Fruit fly (Drosophila melanogaster) whole organism, prepupa: ENCODE measurements around the gene CG33286.

ENCODE experiments used
- Blimp-1 ChIP-seq: fragments of 200-800 bp; sonication (Bioruptor generic); optimal IDR thresholded peaks from 3 replicates; lab custom pipeline; 2017; ENCODE audit warnings: missing biosample characterization, missing genetic modification characterization, mild to moderate bottlenecking, moderate library complexity, missing genetic modification reagents
- CG10631 ChIP-seq: fragments of 200-800 bp; sonication (Bioruptor generic); optimal IDR thresholded peaks from 2 replicates; lab custom pipeline; 2016; ENCODE audit warnings: missing biosample characterization, missing genetic modification characterization
- CG10669 ChIP-seq: fragments of 200-800 bp; sonication (Bioruptor generic); optimal IDR thresholded peaks from 3 replicates; lab custom pipeline; 2018; ENCODE audit warnings: missing biosample characterization, mild to moderate bottlenecking, missing genetic modification characterization, moderate library complexity
- CG11294 ChIP-seq: fragments of 200-800 bp; sonication (Bioruptor generic); IDR thresholded peaks from 2 replicates; pipeline ENCODE4 v1.3.6; 2022; ENCODE audit warnings: missing biosample characterization, missing genetic modification characterization
- CG11902 ChIP-seq: fragments of 200-800 bp; sonication (Bioruptor generic); optimal IDR thresholded peaks from 3 replicates; lab custom pipeline; 2016; ENCODE audit warnings: missing biosample characterization, missing genetic modification characterization
- CG15336 ChIP-seq: fragments of 200-800 bp; sonication (Bioruptor generic); IDR thresholded peaks from 2 replicates; pipeline ENCODE4 v1.3.6; 2022; ENCODE audit warnings: missing biosample characterization, missing genetic modification characterization
- CG1621 ChIP-seq: fragments of 200-800 bp; sonication (Bioruptor generic); optimal IDR thresholded peaks from 3 replicates; lab custom pipeline; 2018; ENCODE audit warnings: missing biosample characterization, mild to moderate bottlenecking, missing genetic modification characterization
- CG16779 ChIP-seq: fragments of 200-800 bp; sonication (Bioruptor generic); optimal IDR thresholded peaks from 3 replicates; lab custom pipeline; 2017; ENCODE audit warnings: missing biosample characterization, mild to moderate bottlenecking, missing genetic modification characterization
- CG3032 ChIP-seq: fragments of 200-800 bp; optimal IDR thresholded peaks from 2 replicates; lab custom pipeline; 2019; ENCODE audit warnings: missing biosample characterization, mild to moderate bottlenecking, missing genetic modification characterization, moderate library complexity
- CG32006 ChIP-seq: fragments of 200-800 bp; sonication (Bioruptor generic); optimal IDR thresholded peaks from 3 replicates; lab custom pipeline; 2017; ENCODE audit warnings: missing biosample characterization, mild to moderate bottlenecking, missing genetic modification characterization
- CG4318 ChIP-seq: fragments of 200-800 bp; sonication (Bioruptor generic); optimal IDR thresholded peaks from 3 replicates; lab custom pipeline; 2017; ENCODE audit warnings: missing biosample characterization, mild to moderate bottlenecking, missing genetic modification characterization
- CG6276 ChIP-seq: fragments of 200-800 bp; sonication (Bioruptor generic); optimal IDR thresholded peaks from 2 replicates; lab custom pipeline; 2017; ENCODE audit warnings: missing biosample characterization, mild to moderate bottlenecking, missing genetic modification characterization
- CG7368 ChIP-seq: fragments of 200-800 bp; sonication (Bioruptor generic); optimal IDR thresholded peaks from 3 replicates; lab custom pipeline; 2016; ENCODE audit warnings: missing biosample characterization, missing genetic modification characterization
- CG8119 ChIP-seq: fragments of 200-800 bp; sonication (Bioruptor generic); IDR thresholded peaks from 3 replicates; pipeline ENCODE4 v1.3.6; 2022; ENCODE audit warnings: missing biosample characterization, missing genetic modification characterization
- CG8319 ChIP-seq: fragments of 200-800 bp; sonication (Bioruptor generic); optimal IDR thresholded peaks from 3 replicates; lab custom pipeline; 2016; ENCODE audit warnings: missing biosample characterization, missing genetic modification characterization
- CG8632 ChIP-seq: fragments of 200-800 bp; sonication (Bioruptor generic); optimal IDR thresholded peaks from 3 replicates; lab custom pipeline; 2016; ENCODE audit warnings: missing biosample characterization, missing genetic modification characterization
- CG9139 ChIP-seq: fragments of 200-800 bp; sonication (Bioruptor generic); optimal IDR thresholded peaks from 3 replicates; lab custom pipeline; 2017; ENCODE audit warnings: missing biosample characterization, mild to moderate bottlenecking, missing genetic modification characterization
- Eip75B ChIP-seq: fragments of 200-800 bp; sonication (Bioruptor generic); optimal IDR thresholded peaks from 3 replicates; lab custom pipeline; 2016; ENCODE audit warnings: missing biosample characterization, missing genetic modification characterization
- Eip78C ChIP-seq: fragments of 200-800 bp; sonication (Bioruptor generic); peaks from one replicate; lab custom pipeline; 2016; ENCODE audit warnings: missing biosample characterization, missing genetic modification characterization
- Eip93F ChIP-seq: fragments of 200-800 bp; sonication (Bioruptor generic); optimal IDR thresholded peaks from 2 replicates; lab custom pipeline; 2016; ENCODE audit warnings: missing biosample characterization, mild to moderate bottlenecking, missing genetic modification characterization
- Ets21C ChIP-seq: fragments of 200-800 bp; sonication (Bioruptor generic); optimal IDR thresholded peaks from 3 replicates; lab custom pipeline; 2016; ENCODE audit warnings: missing biosample characterization, missing genetic modification characterization
- Ets96B ChIP-seq: fragments of 200-800 bp; optimal IDR thresholded peaks from 2 replicates; lab custom pipeline; 2019; ENCODE audit warnings: missing biosample characterization, mild to moderate bottlenecking, missing genetic modification characterization, moderate library complexity
- Lpt ChIP-seq: fragments of 200-800 bp; sonication (Bioruptor generic); optimal IDR thresholded peaks from 3 replicates; lab custom pipeline; 2016; ENCODE audit warnings: missing biosample characterization, missing genetic modification characterization
- Met ChIP-seq: fragments of 200-800 bp; sonication (Bioruptor generic); optimal IDR thresholded peaks from 3 replicates; lab custom pipeline; 2016; ENCODE audit warnings: missing biosample characterization, missing genetic modification characterization
- OdsH ChIP-seq: fragments of 200-800 bp; sonication (Bioruptor generic); optimal IDR thresholded peaks from 3 replicates; lab custom pipeline; 2016; ENCODE audit warnings: missing biosample characterization, missing genetic modification characterization
- Smox ChIP-seq: fragments of 200-800 bp; sonication (Bioruptor generic); optimal IDR thresholded peaks from 3 replicates; lab custom pipeline; 2016; ENCODE audit warnings: missing biosample characterization, missing genetic modification characterization
- Sox14 ChIP-seq: fragments of 200-800 bp; sonication (Bioruptor generic); optimal IDR thresholded peaks from 3 replicates; lab custom pipeline; 2016; ENCODE audit warnings: missing biosample characterization, missing genetic modification characterization
- Sox15 ChIP-seq: fragments of 200-800 bp; sonication (Bioruptor generic); optimal IDR thresholded peaks from 3 replicates; lab custom pipeline; 2016; ENCODE audit warnings: missing biosample characterization, missing genetic modification characterization
- achi ChIP-seq: fragments of 200-800 bp; sonication (Bioruptor generic); optimal IDR thresholded peaks from 3 replicates; lab custom pipeline; 2016; ENCODE audit warnings: missing biosample characterization, missing genetic modification characterization
- acj6 ChIP-seq: fragments of 200-800 bp; sonication (Bioruptor generic); optimal IDR thresholded peaks from 3 replicates; lab custom pipeline; 2016; ENCODE audit warnings: missing biosample characterization, missing genetic modification characterization
- cyc ChIP-seq: fragments of 200-800 bp; sonication (Bioruptor generic); optimal IDR thresholded peaks from 3 replicates; lab custom pipeline; 2016; ENCODE audit warnings: missing biosample characterization, missing genetic modification characterization
- dac ChIP-seq: fragments of 200-800 bp; sonication (Bioruptor generic); optimal IDR thresholded peaks from 2 replicates; lab custom pipeline; 2017; ENCODE audit warnings: missing biosample characterization, mild to moderate bottlenecking, missing genetic modification characterization
- dsx ChIP-seq: fragments of 200-800 bp; optimal IDR thresholded peaks from 3 replicates; lab custom pipeline; 2019; ENCODE audit warnings: missing biosample characterization, mild to moderate bottlenecking, missing genetic modification characterization, moderate library complexity; ENCODE audit not compliant: poor library complexity, severe bottlenecking
- eg ChIP-seq: fragments of 200-800 bp; sonication (Bioruptor generic); IDR thresholded peaks from 3 replicates; pipeline ENCODE4 v1.3.6; 2022; ENCODE audit warnings: missing biosample characterization, missing genetic modification characterization
- esn ChIP-seq: fragments of 200-800 bp; sonication (Bioruptor generic); optimal IDR thresholded peaks from 2 replicates; lab custom pipeline; 2016; ENCODE audit warnings: missing biosample characterization, mild to moderate bottlenecking, missing genetic modification characterization, moderate library complexity
- fd59A ChIP-seq: fragments of 200-800 bp; sonication (Bioruptor generic); optimal IDR thresholded peaks from 2 replicates; lab custom pipeline; 2017; ENCODE audit warnings: missing biosample characterization, mild to moderate bottlenecking, missing genetic modification characterization, missing genetic modification reagents
- net ChIP-seq: fragments of 200-800 bp; sonication (Bioruptor generic); optimal IDR thresholded peaks from 3 replicates; lab custom pipeline; 2016; ENCODE audit warnings: missing biosample characterization, missing genetic modification characterization
- pdm3 ChIP-seq: fragments of 200-800 bp; sonication (Bioruptor generic); optimal IDR thresholded peaks from 3 replicates; lab custom pipeline; 2016; ENCODE audit warnings: missing biosample characterization, missing genetic modification characterization
- salr ChIP-seq, 2 experiments: fragments of 200-800 bp; sonication (Bioruptor generic); optimal IDR thresholded peaks; 3 replicates each; lab custom pipeline; 2016 to 2018; ENCODE audit warnings: missing biosample characterization in 2 of 2, missing genetic modification characterization in 2 of 2, mild to moderate bottlenecking in 1 of 2
- spab ChIP-seq: fragments of 200-800 bp; sonication (Bioruptor generic); optimal IDR thresholded peaks from 2 replicates; lab custom pipeline; 2017; ENCODE audit warnings: missing biosample characterization, mild to moderate bottlenecking, missing genetic modification characterization, missing genetic modification reagents
- ss ChIP-seq, 2 experiments: fragments of 200-800 bp; sonication (Bioruptor generic); optimal IDR thresholded peaks; 2 replicates in 1 of 2; 3 replicates in 1 of 2; lab custom pipeline; 2017 to 2018; ENCODE audit warnings: mild to moderate bottlenecking in 2 of 2, missing biosample characterization in 2 of 2, missing genetic modification characterization in 2 of 2, moderate library complexity in 1 of 2
- svp ChIP-seq: fragments of 200-800 bp; sonication (Bioruptor generic); peaks from one replicate; lab custom pipeline; 2016; ENCODE audit warnings: missing biosample characterization, missing genetic modification characterization
- topi ChIP-seq: fragments of 200-800 bp; sonication (Bioruptor generic); optimal IDR thresholded peaks from 3 replicates; lab custom pipeline; 2016; ENCODE audit warnings: missing biosample characterization, missing genetic modification characterization

The CG33286 gene

dm6 chr3L:20930059-20930785 lies 44.3 kb downstream of the CG33286 start (continued):
- TF ChIP-seq Ets21C (GFP tag; lab: Kevin White, UChicago) (no peak), CG16779 (peak; percentile 57), cyc (GFP tag; lab: Kevin White, UChicago) (no peak), CG3032 (tag; lab: Kevin White, UChicago) (peak; percentile 80), dac (GFP tag; lab: Kevin White, UChicago) (peak; percentile 44), Blimp-1 (GFP tag; lab: Kevin White, UChicago) (no peak), eg (GFP tag; lab: Robert Waterston, UW) (peak; percentile 63; the same call in 2 of the 3 replicates), acj6 (GFP tag; lab: Kevin White, UChicago) (peak; percentile 67), CG15336 (GFP tag; lab: Robert Waterston, UW) (peak; percentile 75), net (peak; percentile 53), CG4318 (GFP tag; lab: Kevin White, UChicago) (peak; percentile 70), CG8319 (peak; percentile 27), Sox15 (GFP tag; lab: Kevin White, UChicago) (peak; percentile 37), CG1621 (peak; percentile 32), spab (GFP tag; lab: Kevin White, UChicago) (peak; percentile 74), Eip78C (GFP tag; lab: Kevin White, UChicago) (peak; percentile 90), CG10669 (GFP tag; lab: Kevin White, UChicago) (peak; percentile 72), Sox14 (GFP tag; lab: Kevin White, UChicago) (peak; percentile 30), ss (GFP tag; optimal IDR thresholded peaks at IDR 0.05; lab: Kevin White, UChicago) (peak; percentile 39 to 49), Lpt (GFP tag; lab: Kevin White, UChicago) (peak; percentile 62), achi (GFP tag; lab: Kevin White, UChicago) (peak; percentile 78), CG8632 (GFP tag; lab: Kevin White, UChicago) (peak; percentile 80), Met (GFP tag; lab: Kevin White, UChicago) (peak; percentile 40), svp (peak; percentile 56), Eip93F (GFP tag; lab: Kevin White, UChicago) (no peak), CG8119 (peak; percentile 84), salr (GFP tag; optimal IDR thresholded peaks at IDR 0.05; lab: Kevin White, UChicago) (peak; percentile 0 to 46), CG11902 (peak; percentile 33), Smox (peak; percentile 33), CG6276 (GFP tag; lab: Kevin White, UChicago) (peak; percentile 67), CG9139 (GFP tag; lab: Kevin White, UChicago) (peak; percentile 61), topi (GFP tag; lab: Kevin White, UChicago) (peak; percentile 36), CG11294 (peak; percentile 53; the same call in 1 of the 2 replicates), esn (GFP tag; lab: Kevin White, UChicago) (peak; percentile 56), pdm3 (GFP tag; lab: Kevin White, UChicago) (peak; percentile 1), fd59A (GFP tag; lab: Kevin White, UChicago) (peak; percentile 26), CG32006 (GFP tag; lab: Kevin White, UChicago) (peak; percentile 83), CG7368 (GFP tag; lab: Kevin White, UChicago) (peak; percentile 60), dsx (peak; percentile 82)

- TF ChIP-seq ss (GFP tag; optimal IDR thresholded peaks at IDR 0.05; lab: Kevin White, UChicago) (peak in 1 of 2 experiments; percentile 15), Smox (no peak), Eip78C (GFP tag; lab: Kevin White, UChicago) (peak; percentile 72), CG10669 (GFP tag; lab: Kevin White, UChicago) (peak; percentile 40), CG3032 (tag; lab: Kevin White, UChicago) (no peak), CG15336 (GFP tag; lab: Robert Waterston, UW) (0 out of 2 replicates have a peak, but pooled peaks have one; percentile 21), acj6 (GFP tag; lab: Kevin White, UChicago) (peak; percentile 1), CG10631 (GFP tag; lab: Kevin White, UChicago) (peak; percentile 9), Ets96B (tag; lab: Kevin White, UChicago) (peak; percentile 26), Eip75B (GFP tag; lab: Kevin White, UChicago) (peak; percentile 16), salr (GFP tag; optimal IDR thresholded peaks at IDR 0.05; lab: Kevin White, UChicago) (no peak), Met (GFP tag; lab: Kevin White, UChicago) (no peak), CG32006 (GFP tag; lab: Kevin White, UChicago) (peak; percentile 32), net (no peak), OdsH (peak; percentile 15), Sox15 (GFP tag; lab: Kevin White, UChicago) (no peak)
Observed at dm6 chr3L:20929418-20929817, 45.1 kb downstream of the CG33286 start.
